Worm (Caenorhabditis elegans): Measurements from ENCODE around the gene F07F6.4.

DNA sequence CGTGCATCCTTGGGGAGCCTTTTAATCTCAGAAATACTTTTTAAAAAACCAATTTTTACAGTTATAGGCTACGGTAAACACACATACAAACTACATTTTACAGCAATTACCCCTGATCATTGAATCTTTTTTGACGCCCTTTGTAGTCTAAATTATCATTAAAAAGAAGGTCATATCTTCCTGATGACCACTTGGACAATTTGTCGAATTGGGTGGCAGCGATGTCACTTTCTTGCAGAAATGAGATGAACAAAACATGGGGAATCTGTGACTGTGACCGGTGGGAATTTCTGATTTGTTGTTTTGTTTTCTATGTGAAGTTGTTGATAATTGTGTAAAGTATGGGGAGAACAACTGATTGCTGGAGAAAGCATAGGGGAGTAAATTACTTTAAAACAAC lies 20.2 kb upstream of the F07F6.4 start:
- no peak for TF ChIP-seq F52B5.7 (tag; optimal IDR thresholded peaks at IDR 0.05)
- TF ChIP-seq nfya-2 (GFP tag; IDR thresholded peaks at IDR 0.05), result no peak
- TF ChIP-seq B0035.1 (tag; optimal IDR thresholded peaks at IDR 0.05), result no peak
- no peak for TF ChIP-seq nhr-27 (tag; optimal IDR thresholded peaks at IDR 0.05)
- TF ChIP-seq T07F8.4 (tag; optimal IDR thresholded peaks at IDR 0.05), result no peak
- TF ChIP-seq ama-1 (optimal IDR thresholded peaks at IDR 0.05), result no peak
- no peak for TF ChIP-seq ama-1 (GFP tag; optimal IDR thresholded peaks at IDR 0.05)
- no peak for TF ChIP-seq hsf-1 (GFP tag; IDR thresholded peaks at IDR 0.05)
- no peak for TF ChIP-seq snpc-4 (GFP tag; optimal IDR thresholded peaks at IDR 0.05)
- TF ChIP-seq snpc-4 (tag; optimal IDR thresholded peaks at IDR 0.05), result no peak
